Worm (Caenorhabditis elegans) whole organism, L3 larva: Measurements from ENCODE around the gene lido-14.

ENCODE experiments used
- R02D3.7 ChIP-seq: fragments of 150-350 bp; optimal IDR thresholded peaks from 2 replicates; lab custom pipeline; 2014; ENCODE audit warnings: missing biosample characterization, missing genetic modification characterization
- ZK546.5 ChIP-seq: sonication (generic microtip); optimal IDR thresholded peaks from 2 replicates; lab custom pipeline; 2017; ENCODE audit warnings: missing biosample characterization, missing genetic modification characterization
- ama-1 ChIP-seq: fragments of 150-350 bp; optimal IDR thresholded peaks from 2 replicates; lab custom pipeline; 2018
- ceh-28 ChIP-seq: fragments of 150-350 bp; optimal IDR thresholded peaks from 2 replicates; lab custom pipeline; 2014; ENCODE audit warnings: missing biosample characterization, missing genetic modification reagents, missing genetic modification characterization
- ceh-82 ChIP-seq: fragments of 150-350 bp; optimal IDR thresholded peaks from 2 replicates; lab custom pipeline; 2014; ENCODE audit warnings: missing biosample characterization, missing genetic modification characterization
- daf-12 ChIP-seq: fragments of 150-350 bp; optimal IDR thresholded peaks from 2 replicates; lab custom pipeline; 2014; ENCODE audit warnings: missing biosample characterization, missing genetic modification reagents, missing genetic modification characterization
- egl-27 ChIP-seq: sonication (generic microtip); optimal IDR thresholded peaks from 4 replicates; lab custom pipeline; 2017; ENCODE audit warnings: missing biosample characterization, missing genetic modification reagents, missing genetic modification characterization
- elt-1 ChIP-seq: fragments of 150-350 bp; optimal IDR thresholded peaks from 2 replicates; lab custom pipeline; 2014; ENCODE audit warnings: missing biosample characterization, missing genetic modification characterization
- elt-2 ChIP-seq: sonication (generic microtip); optimal IDR thresholded peaks from 2 replicates; lab custom pipeline; 2016; ENCODE audit warnings: missing genetic modification reagents, mild to moderate bottlenecking, missing genetic modification characterization, missing compliant biosample characterization
- elt-3 ChIP-seq, 3 experiments: fragments of 150-350 bp in 1 of 3; sonication (generic microtip) in 2 of 3; optimal IDR thresholded peaks; 2 replicates in 2 of 3; 4 replicates in 1 of 3; lab custom pipeline; 2014 to 2017; ENCODE audit warnings: missing biosample characterization in 3 of 3, missing genetic modification characterization in 3 of 3
- eor-1 ChIP-seq, 2 experiments: fragments of 150-350 bp; optimal IDR thresholded peaks; 2 replicates each; lab custom pipeline; 2014 to 2018; ENCODE audit warnings: missing biosample characterization in 2 of 2, missing genetic modification characterization in 2 of 2
- fkh-10 ChIP-seq: sonication (generic microtip); optimal IDR thresholded peaks from 2 replicates; lab custom pipeline; 2017; ENCODE audit warnings: missing biosample characterization, missing genetic modification reagents, missing genetic modification characterization
- fos-1 ChIP-seq: fragments of 150-350 bp; optimal IDR thresholded peaks from 2 replicates; lab custom pipeline; 2014; ENCODE audit warnings: missing biosample characterization, missing genetic modification characterization
- lin-39 ChIP-seq: fragments of 150-350 bp; optimal IDR thresholded peaks from 2 replicates; lab custom pipeline; 2018; ENCODE audit warnings: missing biosample characterization, missing genetic modification reagents, missing genetic modification characterization
- lsy-12 ChIP-seq: sonication (generic microtip); optimal IDR thresholded peaks from 2 replicates; lab custom pipeline; 2016; ENCODE audit warnings: mild to moderate bottlenecking, missing genetic modification characterization, missing compliant biosample characterization
- mdl-1 ChIP-seq: fragments of 150-350 bp; optimal IDR thresholded peaks from 2 replicates; lab custom pipeline; 2014; ENCODE audit warnings: missing biosample characterization, missing genetic modification characterization
- nhr-12 ChIP-seq: fragments of 150-350 bp; optimal IDR thresholded peaks from 2 replicates; lab custom pipeline; 2014; ENCODE audit warnings: missing biosample characterization, missing genetic modification characterization
- nhr-237 ChIP-seq: fragments of 150-350 bp; optimal IDR thresholded peaks from 2 replicates; lab custom pipeline; 2014; ENCODE audit warnings: missing biosample characterization, missing genetic modification characterization
- nhr-25 ChIP-seq: sonication (generic microtip); optimal IDR thresholded peaks from 2 replicates; lab custom pipeline; 2017; ENCODE audit warnings: missing biosample characterization, missing genetic modification characterization
- nhr-28 ChIP-seq: fragments of 150-350 bp; optimal IDR thresholded peaks from 2 replicates; lab custom pipeline; 2014; ENCODE audit warnings: missing biosample characterization, missing genetic modification characterization
- nhr-43 ChIP-seq: sonication (generic microtip); optimal IDR thresholded peaks from 2 replicates; lab custom pipeline; 2016; ENCODE audit warnings: mild to moderate bottlenecking, missing genetic modification characterization, missing compliant biosample characterization; ENCODE audit not compliant: poor library complexity, severe bottlenecking
- nhr-67 ChIP-seq: fragments of 150-350 bp; optimal IDR thresholded peaks from 2 replicates; lab custom pipeline; 2014; ENCODE audit warnings: missing biosample characterization, missing genetic modification characterization
- nhr-76 ChIP-seq: fragments of 150-350 bp; sonication (generic microtip); optimal IDR thresholded peaks from 5 replicates; lab custom pipeline; 2014; ENCODE audit warnings: missing biosample characterization, missing genetic modification characterization
- nhr-77 ChIP-seq: fragments of 150-350 bp; optimal IDR thresholded peaks from 2 replicates; lab custom pipeline; 2014; ENCODE audit warnings: missing biosample characterization, missing genetic modification characterization
- pha-4 ChIP-seq: fragments of 150-350 bp; optimal IDR thresholded peaks from 2 replicates; lab custom pipeline; 2014; ENCODE audit warnings: missing biosample characterization, missing genetic modification reagents, missing genetic modification characterization
- pqm-1 ChIP-seq: fragments of 150-350 bp; optimal IDR thresholded peaks from 2 replicates; lab custom pipeline; 2017; ENCODE audit warnings: missing biosample characterization, missing genetic modification characterization, inconsistent platforms
- sea-2 ChIP-seq: fragments of 150-350 bp; sonication (generic microtip); optimal IDR thresholded peaks from 4 replicates; lab custom pipeline; 2014; ENCODE audit warnings: missing biosample characterization, missing genetic modification reagents, missing genetic modification characterization
- skn-1 ChIP-seq: fragments of 150-350 bp; optimal IDR thresholded peaks from 2 replicates; lab custom pipeline; 2014; ENCODE audit warnings: missing biosample characterization, missing genetic modification characterization
- snpc-4 ChIP-seq: fragments of 150-350 bp; optimal IDR thresholded peaks from 2 replicates; lab custom pipeline; 2014; ENCODE audit warnings: missing biosample characterization, missing genetic modification characterization
- tbx-2 ChIP-seq: sonication (generic microtip); optimal IDR thresholded peaks from 2 replicates; lab custom pipeline; 2016; ENCODE audit warnings: mild to moderate bottlenecking, missing genetic modification characterization, missing compliant biosample characterization
- unc-39 ChIP-seq: sonication (generic microtip); optimal IDR thresholded peaks from 4 replicates; lab custom pipeline; 2017; ENCODE audit warnings: missing biosample characterization, missing genetic modification characterization
- unc-62 ChIP-seq: fragments of 150-350 bp; sonication (generic microtip); optimal IDR thresholded peaks from 4 replicates; lab custom pipeline; 2014; ENCODE audit warnings: missing biosample characterization, missing genetic modification reagents, missing genetic modification characterization
- ztf-11 ChIP-seq: fragments of 150-350 bp; optimal IDR thresholded peaks from 2 replicates; lab custom pipeline; 2014; ENCODE audit warnings: missing biosample characterization, missing genetic modification characterization
- ztf-4 ChIP-seq: fragments of 150-350 bp; optimal IDR thresholded peaks from 2 replicates; lab custom pipeline; 2014; ENCODE audit warnings: missing biosample characterization, missing genetic modification characterization

Gene lido-14

DNA sequence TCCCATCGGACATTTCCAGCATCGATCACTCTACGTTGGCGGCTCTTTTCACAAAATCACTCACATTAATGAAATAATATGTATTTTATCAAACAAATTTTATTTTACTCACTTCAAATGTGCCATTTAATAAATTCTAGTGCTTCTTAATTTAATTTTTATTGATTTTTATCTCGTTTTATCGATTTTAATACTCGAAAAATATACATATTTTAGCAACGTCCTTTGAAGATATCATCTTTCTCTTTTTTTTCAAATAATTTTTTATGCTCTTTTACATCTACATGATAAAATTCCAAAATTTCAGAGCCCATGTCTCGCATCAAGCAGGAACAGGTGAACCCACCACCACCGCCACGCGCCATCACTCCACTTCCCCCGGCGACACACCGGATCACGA, at the start of gene lido-14, which contains the start of gene bath-27:
lido-14 (plus strand) TSS at position 301 of the 400 bp plus-strand sequence.
bath-27 (plus strand) TSS at position 306 of the 400 bp plus-strand sequence.
- TF ChIP-seq pqm-1 (tag; lab: Kevin White, UChicago), result no peak
- no peak for TF ChIP-seq skn-1 (tag; lab: Kevin White, UChicago)
- TF ChIP-seq lin-39 (tag; lab: Kevin White, UChicago), result no peak
- no peak for TF ChIP-seq nhr-67
- no peak for TF ChIP-seq eor-1 (tag; optimal IDR thresholded peaks at IDR 0.05; lab: Kevin White, UChicago)
- TF ChIP-seq ztf-4 (tag; lab: Kevin White, UChicago), result no peak
- TF ChIP-seq sea-2 (GFP tag; lab: Kevin White, UChicago), result no peak
- no peak for TF ChIP-seq ztf-11 (tag; lab: Kevin White, UChicago)
- no peak for TF ChIP-seq nhr-237 (tag; lab: Kevin White, UChicago)
- TF ChIP-seq mdl-1 (tag; lab: Kevin White, UChicago), result no peak
- no peak for TF ChIP-seq fkh-10 (GFP tag; lab: Kevin White, UChicago)
- TF ChIP-seq elt-1 (tag; lab: Kevin White, UChicago), result no peak
- no peak for TF ChIP-seq nhr-28 (tag; lab: Kevin White, UChicago)
- TF ChIP-seq elt-2, result no peak
- no peak for TF ChIP-seq unc-62 (GFP tag; lab: Kevin White, UChicago)
- no peak for TF ChIP-seq nhr-76 (tag; lab: Kevin White, UChicago)
- no peak for TF ChIP-seq ceh-82
- no peak for TF ChIP-seq egl-27 (tag; lab: Kevin White, UChicago)

ce11 chrII:3310957-3311657, 47.8 kb upstream of the lido-14 start:
- TF ChIP-seq unc-39 (tag; lab: Kevin White, UChicago) (no peak), elt-2 (peak; percentile 46)

DNA sequence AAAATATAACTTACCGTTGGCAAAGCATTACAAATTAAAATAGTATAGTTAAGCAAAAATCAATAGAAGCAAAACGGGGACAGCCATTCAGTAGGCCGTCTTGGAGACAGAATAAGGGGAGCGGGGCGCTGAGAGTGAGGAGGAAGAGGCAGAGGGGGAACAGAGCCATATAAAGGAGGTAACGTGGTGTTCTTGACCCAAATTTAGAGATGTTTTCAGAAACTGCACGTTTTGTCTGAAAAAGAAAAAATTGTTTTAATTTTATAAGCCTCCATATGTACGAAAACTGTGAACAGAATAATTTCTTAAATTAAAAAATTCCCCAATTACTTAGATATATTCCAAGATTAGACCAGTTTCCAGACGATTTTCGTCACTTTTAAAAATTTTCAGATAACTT, 45.5 kb upstream of the lido-14 start, which contains the start of gene F39E9.6:
F39E9.6 (minus strand) TSS at position 101 of the 400 bp plus-strand sequence.
- no peak for TF ChIP-seq fos-1 (tag; lab: Kevin White, UChicago)
- no peak for TF ChIP-seq daf-12 (tag; lab: Kevin White, UChicago)
- TF ChIP-seq nhr-25 (tag; lab: Kevin White, UChicago), result no peak
- TF ChIP-seq elt-2, result no peak
- no peak for TF ChIP-seq ceh-28 (tag; lab: Kevin White, UChicago)
- TF ChIP-seq, all 47 proteins: peak for 0

DNA sequence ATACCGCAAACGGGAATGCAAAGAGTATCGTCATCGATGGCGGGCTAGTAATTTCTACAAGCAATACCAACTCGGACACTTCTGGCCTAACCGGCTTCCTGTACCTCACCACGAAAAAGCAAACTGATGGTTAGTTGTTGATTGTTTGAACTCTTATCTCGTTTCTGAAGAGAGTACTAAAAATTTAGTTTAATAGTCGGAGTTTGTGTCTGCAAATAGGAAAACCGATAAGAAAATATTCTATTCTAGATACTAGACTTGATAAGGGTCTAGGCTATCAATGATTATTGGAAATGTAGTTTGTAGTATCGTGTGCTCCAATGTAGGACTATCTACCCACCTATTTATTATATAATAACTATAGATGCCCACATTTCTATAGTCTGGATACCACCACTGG, 40.1 kb upstream of the lido-14 start:
- no peak for TF ChIP-seq ZK546.5 (tag; lab: Kevin White, UChicago)
- TF ChIP-seq elt-2, result peak; percentile 91

DNA sequence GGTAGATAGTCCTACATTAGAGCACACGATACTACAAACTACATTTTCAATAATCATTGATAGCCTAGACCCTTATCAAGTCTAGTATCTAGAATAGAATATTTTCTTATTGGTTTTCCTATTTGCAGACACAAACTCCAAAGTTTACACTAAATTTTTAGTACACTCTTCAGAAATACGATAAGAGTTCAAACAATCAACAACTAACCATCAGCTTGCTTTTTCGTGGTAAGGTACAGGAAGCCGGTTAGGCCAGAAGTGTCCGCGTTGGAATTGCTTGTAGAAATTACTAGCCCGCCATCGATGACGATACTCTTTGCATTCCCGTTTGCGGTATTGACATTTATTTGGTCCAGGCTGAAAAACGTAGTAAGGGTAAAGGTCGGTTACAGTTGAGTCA, 36.7 kb upstream of the lido-14 start, which contains the start of gene Y46D2A.1:
Y46D2A.1 (plus strand) TSS at position 301 of the 400 bp plus-strand sequence.
- TF ChIP-seq elt-2 (peak; percentile 63), lsy-12 (tag; lab: Kevin White, UChicago) (no peak)

DNA sequence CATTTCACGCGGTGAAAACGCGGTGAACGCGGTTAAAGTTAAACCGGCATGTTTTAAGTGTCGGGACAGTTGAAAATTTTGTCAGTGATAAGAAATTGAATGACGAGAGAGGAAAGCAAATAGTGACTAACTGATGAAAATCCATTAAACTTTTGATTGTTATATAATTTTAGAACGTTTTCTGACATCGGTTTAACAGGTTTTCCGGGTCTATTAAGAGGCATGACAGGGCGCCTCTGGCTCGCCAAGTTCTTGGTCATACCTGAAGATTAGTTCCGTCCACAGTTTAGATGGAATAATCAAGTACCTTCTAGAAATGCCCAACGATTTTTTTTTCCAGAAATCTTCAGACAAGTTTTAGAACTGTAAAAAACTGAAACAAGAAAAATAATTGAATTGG, 35.8 kb upstream of the lido-14 start, which contains the start of gene Y46D2A.2:
Y46D2A.2 (minus strand) TSS at position 101 of the 400 bp plus-strand sequence.
- TF ChIP-seq pqm-1 (tag; lab: Kevin White, UChicago) (no peak), elt-2 (peak; percentile 28), ztf-11 (tag; lab: Kevin White, UChicago) (no peak), snpc-4 (tag; lab: Kevin White, UChicago) (no peak)
- TF ChIP-seq, all 47 proteins: peak for 1

- TF ChIP-seq nhr-43 (tag; lab: Kevin White, UChicago), result no peak
- no peak for TF ChIP-seq tbx-2 (tag; lab: Kevin White, UChicago)
- no peak for TF ChIP-seq sea-2 (GFP tag; lab: Kevin White, UChicago)
- no peak for TF ChIP-seq ZK546.5 (tag; lab: Kevin White, UChicago)
- no peak for TF ChIP-seq lsy-12 (tag; lab: Kevin White, UChicago)
- no peak for TF ChIP-seq snpc-4 (tag; lab: Kevin White, UChicago)
- TF ChIP-seq egl-27 (tag; lab: Kevin White, UChicago), result no peak
- no peak for TF ChIP-seq ztf-4 (tag; lab: Kevin White, UChicago)
- TF ChIP-seq ama-1, result no peak
- TF ChIP-seq nhr-12 (tag; lab: Kevin White, UChicago), result no peak
- TF ChIP-seq unc-62 (GFP tag; lab: Kevin White, UChicago), result no peak
- TF ChIP-seq skn-1 (tag; lab: Kevin White, UChicago), result no peak
- TF ChIP-seq ceh-82, result no peak
- no peak for TF ChIP-seq nhr-28 (tag; lab: Kevin White, UChicago)
- no peak for TF ChIP-seq R02D3.7
- no peak for TF ChIP-seq pha-4 (tag; lab: Kevin White, UChicago)
- no peak for TF ChIP-seq nhr-77 (tag; lab: Kevin White, UChicago)
- no peak for TF ChIP-seq elt-3 (tag; optimal IDR thresholded peaks at IDR 0.05; lab: Kevin White, UChicago)
Observed at ce11 chrII:3327104-3327503, 31.8 kb upstream of the lido-14 start, which contains the start of gene Y46D2A.3. Gene Y46D2A.3, minus strand, starts transcription at chrII:3327204.
